Fruit fly (Drosophila melanogaster): ENCODE data around the gene Naglu.

Gene Naglu

DNA sequence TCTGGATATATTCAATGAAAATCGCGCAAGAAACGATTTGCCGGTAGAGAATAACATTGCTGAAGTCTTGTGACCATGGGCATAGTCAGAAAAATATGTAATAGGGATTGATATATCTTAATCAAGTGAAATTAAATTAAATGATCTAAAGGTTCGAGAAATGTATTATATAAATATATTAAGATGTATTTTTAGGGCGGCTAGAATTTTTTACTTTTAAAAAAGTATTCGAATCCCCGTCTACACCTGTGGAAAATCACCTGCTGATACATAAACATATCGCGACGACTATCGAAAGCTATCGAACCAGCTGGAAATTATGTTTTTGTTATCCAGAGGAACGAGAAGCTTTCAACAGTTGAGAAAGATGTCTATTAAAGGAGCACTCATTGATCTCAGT, 35.0 kb downstream of the Naglu start, which contains the start of the genes CG13390 and CG17294:
Gene CG13390, minus strand, starts transcription at position 81 of the 400 bp plus-strand sequence.
Gene CG17294, plus strand, starts transcription at position 319 of the 400 bp plus-strand sequence.
- peak; percentile 98 for TF ChIP-seq Jra (GFP tag; optimal IDR thresholded peaks at IDR 0.05)
- peak; percentile 99 for TF ChIP-seq Hnf4 (GFP tag; optimal IDR thresholded peaks at IDR 0.05)
- TF ChIP-seq psq (GFP tag; optimal IDR thresholded peaks at IDR 0.05), result peak; percentile 99
- peak; percentile 100 for TF ChIP-seq HLH106 (tag; optimal IDR thresholded peaks at IDR 0.05)
- TF ChIP-seq Myc (optimal IDR thresholded peaks at IDR 0.05), result no peak
- TF ChIP-seq dl (GFP tag; optimal IDR thresholded peaks at IDR 0.05; ENCODE audit: insufficient read depth in 1 of 2, partially characterized antibody in 2 of 2), result no peak
- no peak for TF ChIP-seq tai (GFP tag; optimal IDR thresholded peaks at IDR 0.05)
- peak; percentile 83 for TF ChIP-seq Hr83 (GFP tag; optimal IDR thresholded peaks at IDR 0.05; ENCODE audit: poor library complexity, severe bottlenecking)
- no peak for TF ChIP-seq Dfd (GFP tag; optimal IDR thresholded peaks at IDR 0.05)
- peak; percentile 85 for TF ChIP-seq Mio (GFP tag; optimal IDR thresholded peaks at IDR 0.05)
- TF ChIP-seq Sp1 (GFP tag; optimal IDR thresholded peaks at IDR 0.05), result peak; percentile 100
- TF ChIP-seq sage (GFP tag; optimal IDR thresholded peaks at IDR 0.05), result peak; percentile 98
- TF ChIP-seq CG32264 (GFP tag; optimal IDR thresholded peaks at IDR 0.05), result peak; percentile 95
- peak; percentile 89 for TF ChIP-seq jim (GFP tag; optimal IDR thresholded peaks at IDR 0.05)
- TF ChIP-seq Hr78 (GFP tag; optimal IDR thresholded peaks at IDR 0.05), result no peak
- TF ChIP-seq rgr (GFP tag; optimal IDR thresholded peaks at IDR 0.05), result peak; percentile 100
- peak; percentile 95 for TF ChIP-seq GATAd (GFP tag; optimal IDR thresholded peaks at IDR 0.05)
- TF ChIP-seq CrebA (GFP tag; optimal IDR thresholded peaks at IDR 0.05; ENCODE audit: borderline replicate concordance), result no peak
- peak; percentile 95 for TF ChIP-seq woc (GFP tag; optimal IDR thresholded peaks at IDR 0.05)
- peak; percentile 99 for TF ChIP-seq dmrt93B (GFP tag; optimal IDR thresholded peaks at IDR 0.05)
- peak; percentile 97 for TF ChIP-seq br (GFP tag; optimal IDR thresholded peaks at IDR 0.05)
- TF ChIP-seq brk (GFP tag; optimal IDR thresholded peaks at IDR 0.05), result peak; percentile 99
- peak; percentile 98 for TF ChIP-seq sv (GFP tag; optimal IDR thresholded peaks at IDR 0.05)
- peak; percentile 99 for TF ChIP-seq OdsH (GFP tag; optimal IDR thresholded peaks at IDR 0.05)
- TF ChIP-seq CG9705 (GFP tag; optimal IDR thresholded peaks at IDR 0.05), result peak; percentile 99
- TF ChIP-seq Vsx2 (GFP tag; optimal IDR thresholded peaks at IDR 0.05; ENCODE audit: partially characterized antibody), result no peak
- TF ChIP-seq fru (GFP tag; optimal IDR thresholded peaks at IDR 0.05), result peak; percentile 99
- peak; percentile 97 for TF ChIP-seq ey (GFP tag; optimal IDR thresholded peaks at IDR 0.05)
- no peak for TF ChIP-seq Abd-B (GFP tag; optimal IDR thresholded peaks at IDR 0.05)
- no peak for TF ChIP-seq lola (GFP tag; optimal IDR thresholded peaks at IDR 0.05)
- peak; percentile 96 for TF ChIP-seq dsf (GFP tag; optimal IDR thresholded peaks at IDR 0.05; ENCODE audit: borderline replicate concordance)
- peak; percentile 100 for TF ChIP-seq h (GFP tag; optimal IDR thresholded peaks at IDR 0.05)
- peak; percentile 97 for TF ChIP-seq Rel (GFP tag; optimal IDR thresholded peaks at IDR 0.05)
- TF ChIP-seq Rel (tag; optimal IDR thresholded peaks at IDR 0.05), result peak; percentile 95
- TF ChIP-seq pan (optimal IDR thresholded peaks at IDR 0.05), result no peak
- TF ChIP-seq foxo (GFP tag; optimal IDR thresholded peaks at IDR 0.05), result peak; percentile 87 to 100

- TF ChIP-seq woc (GFP tag; optimal IDR thresholded peaks at IDR 0.05) (no peak), lola (GFP tag; optimal IDR thresholded peaks at IDR 0.05) (no peak), psq (GFP tag; optimal IDR thresholded peaks at IDR 0.05) (no peak), pan (optimal IDR thresholded peaks at IDR 0.05) (no peak), h (GFP tag; optimal IDR thresholded peaks at IDR 0.05) (no peak), CG9705 (GFP tag; optimal IDR thresholded peaks at IDR 0.05) (no peak), CG32264 (GFP tag; optimal IDR thresholded peaks at IDR 0.05) (no peak), Hnf4 (GFP tag; optimal IDR thresholded peaks at IDR 0.05) (no peak), Vsx2 (GFP tag; optimal IDR thresholded peaks at IDR 0.05; ENCODE audit: partially characterized antibody) (no peak), brk (GFP tag; optimal IDR thresholded peaks at IDR 0.05) (no peak), N (GFP tag; optimal IDR thresholded peaks at IDR 0.05) (no peak), br (GFP tag; optimal IDR thresholded peaks at IDR 0.05) (no peak), OdsH (GFP tag; optimal IDR thresholded peaks at IDR 0.05) (no peak), fru (GFP tag; optimal IDR thresholded peaks at IDR 0.05) (no peak), sv (GFP tag; optimal IDR thresholded peaks at IDR 0.05) (no peak), dmrt93B (GFP tag; optimal IDR thresholded peaks at IDR 0.05) (no peak), dsf (GFP tag; optimal IDR thresholded peaks at IDR 0.05; ENCODE audit: borderline replicate concordance) (no peak), dl (GFP tag; optimal IDR thresholded peaks at IDR 0.05; ENCODE audit: insufficient read depth in 1 of 2, partially characterized antibody in 2 of 2) (no peak), Hr78 (GFP tag; optimal IDR thresholded peaks at IDR 0.05) (no peak), Abd-B (GFP tag; optimal IDR thresholded peaks at IDR 0.05) (no peak)
Measured at dm6 chr2L:8374235-8374634, 37.4 kb downstream of the Naglu start, which contains the start of gene Wdr82. Gene Wdr82 (plus strand): TSS chr2L:8374461.
